Worm (Caenorhabditis elegans): ENCODE results near the gene pudl-1.

pudl-1 gene

ce11 chrIV:2850586-2850985, 17.9 kb downstream of the pudl-1 start, which contains the start of gene clec-85:
clec-85 (plus strand) TSS chrIV:2850886.
- TF ChIP-seq daf-8 (GFP tag; IDR thresholded peaks at IDR 0.05) (no peak), ceh-32 (tag; optimal IDR thresholded peaks at IDR 0.05; ENCODE audit: poor library complexity) (no peak), hlh-30 (tag; optimal IDR thresholded peaks at IDR 0.05; ENCODE audit: insufficient read depth) (no peak)

ce11 chrIV:2851625-2852024, 18.9 kb downstream of the pudl-1 start:
- TF ChIP-seq egl-43 (GFP tag; IDR thresholded peaks at IDR 0.05) (no peak), mxl-3 (GFP tag; optimal IDR thresholded peaks at IDR 0.05) (no peak), aha-1 (tag) (peak; percentile 91)

ce11 chrIV:2853164-2853563, 20.5 kb downstream of the pudl-1 start, which contains the start of gene Y54G2A.49:
Y54G2A.49 (minus strand) TSS chrIV:2853264.
- TF ChIP-seq gei-8 (GFP tag; optimal IDR thresholded peaks at IDR 0.05), result no peak

ce11 chrIV:2854161-2854560, 21.5 kb downstream of the pudl-1 start:
- TF ChIP-seq mdl-1 (tag; optimal IDR thresholded peaks at IDR 0.05) (no peak), pqm-1 (tag; optimal IDR thresholded peaks at IDR 0.05) (peak; percentile 27), hlh-11 (tag; optimal IDR thresholded peaks at IDR 0.05) (peak; percentile 43), tag-97 (GFP tag; IDR thresholded peaks at IDR 0.05) (no peak), daf-16 (GFP tag; optimal IDR thresholded peaks at IDR 0.05) (no peak), daf-16 (tag; optimal IDR thresholded peaks at IDR 0.05) (peak; percentile 80), mxl-2 (GFP tag; conservative IDR thresholded peaks at IDR 0.05) (no peak), dve-1 (tag; optimal IDR thresholded peaks at IDR 0.05; ENCODE audit: insufficient read depth) (peak; percentile 27), dmd-6 (GFP tag; IDR thresholded peaks at IDR 0.05) (peak; percentile 67), nhr-102 (tag; optimal IDR thresholded peaks at IDR 0.05) (no peak), Y105C5A.15 (GFP tag; IDR thresholded peaks at IDR 0.05) (no peak), daf-19 (GFP tag; conservative IDR thresholded peaks at IDR 0.05) (no peak), ceh-20 (GFP tag; IDR thresholded peaks at IDR 0.05) (no peak), egl-27 (tag; optimal IDR thresholded peaks at IDR 0.05) (no peak), nhr-237 (tag; optimal IDR thresholded peaks at IDR 0.05) (no peak), unc-130 (GFP tag; optimal IDR thresholded peaks at IDR 0.05) (no peak), sdz-12 (GFP tag; optimal IDR thresholded peaks at IDR 0.05) (no peak), hlh-30 (tag; optimal IDR thresholded peaks at IDR 0.05; ENCODE audit: insufficient read depth) (no peak), R02D3.7 (tag; optimal IDR thresholded peaks at IDR 0.05) (no peak), nhr-28 (tag; optimal IDR thresholded peaks at IDR 0.05) (peak; percentile 27), T20F7.1 (GFP tag; optimal IDR thresholded peaks at IDR 0.05) (no peak), lin-15B (tag; optimal IDR thresholded peaks at IDR 0.05) (no peak)

ce11 chrIV:2855056-2855752, 22.5 kb downstream of the pudl-1 start:
- TF ChIP-seq mep-1 (tag; optimal IDR thresholded peaks at IDR 0.05) (peak; percentile 13), dmd-6 (GFP tag; IDR thresholded peaks at IDR 0.05) (peak; percentile 85), nhr-77 (tag; optimal IDR thresholded peaks at IDR 0.05) (peak; percentile 32), nhr-237 (tag; optimal IDR thresholded peaks at IDR 0.05) (no peak), mdl-1 (tag; optimal IDR thresholded peaks at IDR 0.05) (no peak), ces-1 (GFP tag; optimal IDR thresholded peaks at IDR 0.05) (no peak), daf-19 (GFP tag; conservative IDR thresholded peaks at IDR 0.05) (no peak), ztf-7 (tag; optimal IDR thresholded peaks at IDR 0.05) (no peak), daf-12 (tag; optimal IDR thresholded peaks at IDR 0.05) (no peak), zip-11 (GFP tag; IDR thresholded peaks at IDR 0.05) (no peak), F26F4.8 (GFP tag; conservative IDR thresholded peaks at IDR 0.05) (no peak), duxl-1 (tag; optimal IDR thresholded peaks at IDR 0.05; ENCODE audit: poor library complexity) (no peak), egl-27 (tag; optimal IDR thresholded peaks at IDR 0.05) (no peak), daf-16 (GFP tag; optimal IDR thresholded peaks at IDR 0.05) (peak in 1 of 2 experiments; percentile 39), daf-16 (tag; optimal IDR thresholded peaks at IDR 0.05) (peak; percentile 94), dpl-1 (GFP tag; optimal IDR thresholded peaks at IDR 0.05) (no peak), nhr-42 (GFP tag; IDR thresholded peaks at IDR 0.05) (no peak), zag-1 (tag; optimal IDR thresholded peaks at IDR 0.05) (no peak), pqm-1 (tag; optimal IDR thresholded peaks at IDR 0.05) (peak; percentile 85), egl-43 (GFP tag; IDR thresholded peaks at IDR 0.05) (0 out of 2 replicates have a peak, but pooled peaks have one; percentile 8), T20F7.1 (GFP tag; optimal IDR thresholded peaks at IDR 0.05) (no peak), lin-38 (GFP tag; IDR thresholded peaks at IDR 0.05) (no peak), nhr-28 (tag; optimal IDR thresholded peaks at IDR 0.05) (peak; percentile 73), ceh-20 (GFP tag; IDR thresholded peaks at IDR 0.05) (peak; percentile 84), hlh-30 (tag; optimal IDR thresholded peaks at IDR 0.05; ENCODE audit: insufficient read depth) (peak; percentile 41), ceh-28 (tag; optimal IDR thresholded peaks at IDR 0.05) (no peak), set-16 (GFP tag; IDR thresholded peaks at IDR 0.05) (peak; percentile 84)
